Worm (Caenorhabditis elegans): Measurements from ENCODE around the gene bcat-1.

DNA sequence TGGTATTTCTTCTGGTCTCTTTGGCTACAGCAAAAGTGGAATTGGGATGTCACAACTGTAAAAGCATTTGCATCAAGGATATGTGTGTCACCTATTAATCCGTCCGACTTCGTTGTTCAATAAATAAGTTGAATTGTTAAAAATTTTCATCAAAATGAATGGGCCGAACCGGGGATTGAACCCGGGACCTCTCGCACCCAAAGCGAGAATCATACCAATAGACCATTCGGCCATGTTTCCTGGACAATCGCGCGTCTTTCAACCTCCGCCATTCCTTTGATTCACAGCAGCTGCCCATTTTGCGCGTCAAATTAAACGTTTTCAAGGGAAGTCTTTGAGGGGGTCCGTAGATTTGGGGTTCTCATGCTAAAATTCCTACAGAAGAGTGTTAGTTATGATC is 22.6 kb upstream of the bcat-1 start:
- TF ChIP-seq ztf-11 (tag; optimal IDR thresholded peaks at IDR 0.05) (no peak), nhr-76 (tag; optimal IDR thresholded peaks at IDR 0.05) (no peak), nhr-11 (tag; optimal IDR thresholded peaks at IDR 0.05) (no peak), zag-1 (tag; optimal IDR thresholded peaks at IDR 0.05) (no peak), lin-15B (tag; optimal IDR thresholded peaks at IDR 0.05) (no peak), nhr-237 (tag; optimal IDR thresholded peaks at IDR 0.05) (no peak), lin-13 (GFP tag; optimal IDR thresholded peaks at IDR 0.05) (no peak), lin-39 (tag; optimal IDR thresholded peaks at IDR 0.05) (no peak), ets-5 (GFP tag; IDR thresholded peaks at IDR 0.05) (no peak), unc-130 (tag; optimal IDR thresholded peaks at IDR 0.05) (no peak), nhr-85 (tag) (no peak)

All from whole organism, L1 larva.